Fruit fly (Drosophila melanogaster) whole organism, prepupa: ENCODE measurements around the gene rdgB.

ENCODE experiments used
- CG10631 ChIP-seq: fragments of 200-800 bp; sonication (Bioruptor generic); optimal IDR thresholded peaks from 2 replicates; lab custom pipeline; 2016; ENCODE audit warnings: missing biosample characterization, missing genetic modification characterization
- CG10669 ChIP-seq: fragments of 200-800 bp; sonication (Bioruptor generic); optimal IDR thresholded peaks from 3 replicates; lab custom pipeline; 2018; ENCODE audit warnings: missing biosample characterization, mild to moderate bottlenecking, missing genetic modification characterization, moderate library complexity
- CG11762 ChIP-seq: fragments of 200-800 bp; sonication (Bioruptor generic); optimal IDR thresholded peaks from 3 replicates; lab custom pipeline; 2016; ENCODE audit warnings: missing biosample characterization, missing genetic modification characterization; ENCODE audit not compliant: insufficient read depth
- CG11902 ChIP-seq: fragments of 200-800 bp; sonication (Bioruptor generic); optimal IDR thresholded peaks from 3 replicates; lab custom pipeline; 2016; ENCODE audit warnings: missing biosample characterization, missing genetic modification characterization
- CG15336 ChIP-seq: fragments of 200-800 bp; sonication (Bioruptor generic); IDR thresholded peaks from 2 replicates; pipeline ENCODE4 v1.3.6; 2022; ENCODE audit warnings: missing biosample characterization, missing genetic modification characterization
- CG1621 ChIP-seq: fragments of 200-800 bp; sonication (Bioruptor generic); optimal IDR thresholded peaks from 3 replicates; lab custom pipeline; 2018; ENCODE audit warnings: missing biosample characterization, mild to moderate bottlenecking, missing genetic modification characterization
- CG3032 ChIP-seq: fragments of 200-800 bp; optimal IDR thresholded peaks from 2 replicates; lab custom pipeline; 2019; ENCODE audit warnings: missing biosample characterization, mild to moderate bottlenecking, missing genetic modification characterization, moderate library complexity
- CG31627 ChIP-seq: fragments of 200-800 bp; sonication (Bioruptor generic); optimal IDR thresholded peaks from 3 replicates; lab custom pipeline; 2016; ENCODE audit warnings: missing biosample characterization, missing genetic modification characterization
- CG32006 ChIP-seq: fragments of 200-800 bp; sonication (Bioruptor generic); optimal IDR thresholded peaks from 3 replicates; lab custom pipeline; 2017; ENCODE audit warnings: missing biosample characterization, mild to moderate bottlenecking, missing genetic modification characterization
- CG3919 ChIP-seq: fragments of 200-800 bp; sonication (Bioruptor generic); optimal IDR thresholded peaks from 3 replicates; lab custom pipeline; 2016; ENCODE audit warnings: missing biosample characterization, missing genetic modification characterization
- CG6163 ChIP-seq: fragments of 200-800 bp; sonication (Bioruptor generic); IDR thresholded peaks from 3 replicates; pipeline ENCODE4 v1.3.6; 2022; ENCODE audit warnings: missing biosample characterization, missing genetic modification characterization
- CG6276 ChIP-seq: fragments of 200-800 bp; sonication (Bioruptor generic); optimal IDR thresholded peaks from 2 replicates; lab custom pipeline; 2017; ENCODE audit warnings: missing biosample characterization, mild to moderate bottlenecking, missing genetic modification characterization
- CG6792 ChIP-seq: fragments of 200-800 bp; sonication (Bioruptor generic); optimal IDR thresholded peaks from 3 replicates; lab custom pipeline; 2016; ENCODE audit warnings: missing biosample characterization, missing genetic modification characterization
- CG6808 ChIP-seq: fragments of 200-800 bp; sonication (Bioruptor generic); optimal IDR thresholded peaks from 3 replicates; lab custom pipeline; 2017; ENCODE audit warnings: missing biosample characterization, missing genetic modification characterization, mild to moderate bottlenecking, moderate library complexity, missing genetic modification reagents
- CG6854 ChIP-seq: fragments of 200-800 bp; sonication (Bioruptor generic); optimal IDR thresholded peaks from 2 replicates; lab custom pipeline; 2017; ENCODE audit warnings: missing biosample characterization, mild to moderate bottlenecking, missing genetic modification characterization
- CG7368 ChIP-seq: fragments of 200-800 bp; sonication (Bioruptor generic); optimal IDR thresholded peaks from 3 replicates; lab custom pipeline; 2016; ENCODE audit warnings: missing biosample characterization, missing genetic modification characterization
- CG8119 ChIP-seq: fragments of 200-800 bp; sonication (Bioruptor generic); IDR thresholded peaks from 3 replicates; pipeline ENCODE4 v1.3.6; 2022; ENCODE audit warnings: missing biosample characterization, missing genetic modification characterization
- CG8319 ChIP-seq: fragments of 200-800 bp; sonication (Bioruptor generic); optimal IDR thresholded peaks from 3 replicates; lab custom pipeline; 2016; ENCODE audit warnings: missing biosample characterization, missing genetic modification characterization
- CG8632 ChIP-seq: fragments of 200-800 bp; sonication (Bioruptor generic); optimal IDR thresholded peaks from 3 replicates; lab custom pipeline; 2016; ENCODE audit warnings: missing biosample characterization, missing genetic modification characterization
- CG9139 ChIP-seq: fragments of 200-800 bp; sonication (Bioruptor generic); optimal IDR thresholded peaks from 3 replicates; lab custom pipeline; 2017; ENCODE audit warnings: missing biosample characterization, mild to moderate bottlenecking, missing genetic modification characterization
- Eip75B ChIP-seq: fragments of 200-800 bp; sonication (Bioruptor generic); optimal IDR thresholded peaks from 3 replicates; lab custom pipeline; 2016; ENCODE audit warnings: missing biosample characterization, missing genetic modification characterization
- Eip78C ChIP-seq: fragments of 200-800 bp; sonication (Bioruptor generic); peaks from one replicate; lab custom pipeline; 2016; ENCODE audit warnings: missing biosample characterization, missing genetic modification characterization
- Eip93F ChIP-seq: fragments of 200-800 bp; sonication (Bioruptor generic); optimal IDR thresholded peaks from 2 replicates; lab custom pipeline; 2016; ENCODE audit warnings: missing biosample characterization, mild to moderate bottlenecking, missing genetic modification characterization
- Ets96B ChIP-seq: fragments of 200-800 bp; optimal IDR thresholded peaks from 2 replicates; lab custom pipeline; 2019; ENCODE audit warnings: missing biosample characterization, mild to moderate bottlenecking, missing genetic modification characterization, moderate library complexity
- Hr39 ChIP-seq: fragments of 200-800 bp; sonication (Bioruptor generic); optimal IDR thresholded peaks from 2 replicates; lab custom pipeline; 2016; ENCODE audit warnings: missing biosample characterization, missing genetic modification characterization
- Met ChIP-seq: fragments of 200-800 bp; sonication (Bioruptor generic); optimal IDR thresholded peaks from 3 replicates; lab custom pipeline; 2016; ENCODE audit warnings: missing biosample characterization, missing genetic modification characterization
- OdsH ChIP-seq: fragments of 200-800 bp; sonication (Bioruptor generic); optimal IDR thresholded peaks from 3 replicates; lab custom pipeline; 2016; ENCODE audit warnings: missing biosample characterization, missing genetic modification characterization
- Smox ChIP-seq: fragments of 200-800 bp; sonication (Bioruptor generic); optimal IDR thresholded peaks from 3 replicates; lab custom pipeline; 2016; ENCODE audit warnings: missing biosample characterization, missing genetic modification characterization
- Sox14 ChIP-seq: fragments of 200-800 bp; sonication (Bioruptor generic); optimal IDR thresholded peaks from 3 replicates; lab custom pipeline; 2016; ENCODE audit warnings: missing biosample characterization, missing genetic modification characterization
- Sox15 ChIP-seq: fragments of 200-800 bp; sonication (Bioruptor generic); optimal IDR thresholded peaks from 3 replicates; lab custom pipeline; 2016; ENCODE audit warnings: missing biosample characterization, missing genetic modification characterization
- achi ChIP-seq: fragments of 200-800 bp; sonication (Bioruptor generic); optimal IDR thresholded peaks from 3 replicates; lab custom pipeline; 2016; ENCODE audit warnings: missing biosample characterization, missing genetic modification characterization
- acj6 ChIP-seq: fragments of 200-800 bp; sonication (Bioruptor generic); optimal IDR thresholded peaks from 3 replicates; lab custom pipeline; 2016; ENCODE audit warnings: missing biosample characterization, missing genetic modification characterization
- cyc ChIP-seq: fragments of 200-800 bp; sonication (Bioruptor generic); optimal IDR thresholded peaks from 3 replicates; lab custom pipeline; 2016; ENCODE audit warnings: missing biosample characterization, missing genetic modification characterization
- dsx ChIP-seq: fragments of 200-800 bp; optimal IDR thresholded peaks from 3 replicates; lab custom pipeline; 2019; ENCODE audit warnings: missing biosample characterization, mild to moderate bottlenecking, missing genetic modification characterization, moderate library complexity; ENCODE audit not compliant: poor library complexity, severe bottlenecking
- eg ChIP-seq: fragments of 200-800 bp; sonication (Bioruptor generic); IDR thresholded peaks from 3 replicates; pipeline ENCODE4 v1.3.6; 2022; ENCODE audit warnings: missing biosample characterization, missing genetic modification characterization
- esn ChIP-seq: fragments of 200-800 bp; sonication (Bioruptor generic); optimal IDR thresholded peaks from 2 replicates; lab custom pipeline; 2016; ENCODE audit warnings: missing biosample characterization, mild to moderate bottlenecking, missing genetic modification characterization, moderate library complexity
- fkh ChIP-seq: fragments of 200-800 bp; sonication (Bioruptor generic); optimal IDR thresholded peaks from 3 replicates; lab custom pipeline; 2017; ENCODE audit warnings: missing biosample characterization, mild to moderate bottlenecking, missing genetic modification characterization, moderate library complexity
- net ChIP-seq: fragments of 200-800 bp; sonication (Bioruptor generic); optimal IDR thresholded peaks from 3 replicates; lab custom pipeline; 2016; ENCODE audit warnings: missing biosample characterization, missing genetic modification characterization
- pdm3 ChIP-seq: fragments of 200-800 bp; sonication (Bioruptor generic); optimal IDR thresholded peaks from 3 replicates; lab custom pipeline; 2016; ENCODE audit warnings: missing biosample characterization, missing genetic modification characterization
- salr ChIP-seq, 2 experiments: fragments of 200-800 bp; sonication (Bioruptor generic); optimal IDR thresholded peaks; 3 replicates each; lab custom pipeline; 2016 to 2018; ENCODE audit warnings: missing biosample characterization in 2 of 2, missing genetic modification characterization in 2 of 2, mild to moderate bottlenecking in 1 of 2
- spab ChIP-seq: fragments of 200-800 bp; sonication (Bioruptor generic); optimal IDR thresholded peaks from 2 replicates; lab custom pipeline; 2017; ENCODE audit warnings: missing biosample characterization, mild to moderate bottlenecking, missing genetic modification characterization, missing genetic modification reagents
- ss ChIP-seq, 2 experiments: fragments of 200-800 bp; sonication (Bioruptor generic); optimal IDR thresholded peaks; 2 replicates in 1 of 2; 3 replicates in 1 of 2; lab custom pipeline; 2017 to 2018; ENCODE audit warnings: mild to moderate bottlenecking in 2 of 2, missing biosample characterization in 2 of 2, missing genetic modification characterization in 2 of 2, moderate library complexity in 1 of 2
- svp ChIP-seq: fragments of 200-800 bp; sonication (Bioruptor generic); peaks from one replicate; lab custom pipeline; 2016; ENCODE audit warnings: missing biosample characterization, missing genetic modification characterization
- topi ChIP-seq: fragments of 200-800 bp; sonication (Bioruptor generic); optimal IDR thresholded peaks from 3 replicates; lab custom pipeline; 2016; ENCODE audit warnings: missing biosample characterization, missing genetic modification characterization
- vri ChIP-seq: fragments of 200-800 bp; sonication (Bioruptor generic); optimal IDR thresholded peaks from 3 replicates; lab custom pipeline; 2016; ENCODE audit warnings: missing biosample characterization, mild to moderate bottlenecking, missing genetic modification characterization

rdgB gene

dm6 chrX:13783534-13783949 is 21.0 kb downstream of the rdgB start, which contains the start of gene inaE (continued):
- TF ChIP-seq Ets96B (no peak), CG3919 (peak; percentile 17), CG9139 (GFP tag; lab: Kevin White, UChicago) (no peak), salr (GFP tag; optimal IDR thresholded peaks at IDR 0.05; lab: Kevin White, UChicago) (no peak), CG8632 (GFP tag; lab: Kevin White, UChicago) (no peak), ss (GFP tag; optimal IDR thresholded peaks at IDR 0.05; lab: Kevin White, UChicago) (peak in 1 of 2 experiments; percentile 23), eg (GFP tag; lab: Robert Waterston, UW) (peak; percentile 47; the same call in 2 of the 3 replicates), CG7368 (GFP tag; lab: Kevin White, UChicago) (no peak), CG8319 (GFP tag; lab: Kevin White, UChicago) (no peak), esn (GFP tag; lab: Kevin White, UChicago) (peak; percentile 10), Met (no peak), achi (GFP tag; lab: Kevin White, UChicago) (no peak), CG11762 (no peak), OdsH (GFP tag; lab: Kevin White, UChicago) (no peak), dsx (peak; percentile 29), Sox15 (GFP tag; lab: Kevin White, UChicago) (no peak), Hr39 (GFP tag; lab: Kevin White, UChicago) (no peak), net (GFP tag; lab: Kevin White, UChicago) (peak; percentile 9)

- TF ChIP-seq CG1621 (tag; lab: Kevin White, UChicago), result peak; percentile 0
- peak; percentile 89 for TF ChIP-seq CG32006
- TF ChIP-seq CG6808, result peak; percentile 23
- TF ChIP-seq Sox14 (GFP tag; lab: Kevin White, UChicago), result peak; percentile 32
- peak; percentile 5 for TF ChIP-seq CG11902 (GFP tag; lab: Kevin White, UChicago)
- peak; percentile 38 for TF ChIP-seq achi (GFP tag; lab: Kevin White, UChicago)
- TF ChIP-seq cyc, result peak; percentile 13
- peak; percentile 57 for TF ChIP-seq acj6 (GFP tag; lab: Kevin White, UChicago)
- TF ChIP-seq OdsH (GFP tag; lab: Kevin White, UChicago), result peak; percentile 66
- peak; percentile 62 for TF ChIP-seq Eip75B
- peak; percentile 77 for TF ChIP-seq CG15336 (GFP tag; lab: Robert Waterston, UW)
- peak; percentile 72 for TF ChIP-seq CG8119 (GFP tag; lab: Robert Waterston, UW)
- no peak for TF ChIP-seq spab (GFP tag; lab: Kevin White, UChicago)
- no peak for TF ChIP-seq CG6854
- TF ChIP-seq Smox (GFP tag; lab: Kevin White, UChicago), result peak; percentile 27
- TF ChIP-seq net (GFP tag; lab: Kevin White, UChicago), result peak; percentile 69
- TF ChIP-seq salr (GFP tag; optimal IDR thresholded peaks at IDR 0.05; lab: Kevin White, UChicago), result peak in 1 of 2 experiments; percentile 16
- peak; percentile 27 for TF ChIP-seq CG6792 (GFP tag; lab: Kevin White, UChicago)
- TF ChIP-seq CG6276, result peak; percentile 68
- peak; percentile 33 for TF ChIP-seq CG10669 (GFP tag; lab: Kevin White, UChicago)
- no peak for TF ChIP-seq CG6163
- no peak for TF ChIP-seq vri (GFP tag; lab: Kevin White, UChicago)
- peak; percentile 3 for TF ChIP-seq CG7368 (GFP tag; lab: Kevin White, UChicago)
- TF ChIP-seq CG11762, result no peak
- peak; percentile 31 for TF ChIP-seq esn (GFP tag; lab: Kevin White, UChicago)
- TF ChIP-seq Hr39 (GFP tag; lab: Kevin White, UChicago), result peak; percentile 38
- no peak for TF ChIP-seq CG8632 (GFP tag; lab: Kevin White, UChicago)
- no peak for TF ChIP-seq Sox15 (GFP tag; lab: Kevin White, UChicago)
- TF ChIP-seq svp, result peak; percentile 49
- TF ChIP-seq Met, result peak; percentile 56
- TF ChIP-seq ss (GFP tag; optimal IDR thresholded peaks at IDR 0.05; lab: Kevin White, UChicago), result peak; percentile 19 to 23
- TF ChIP-seq topi (GFP tag; lab: Kevin White, UChicago), result peak; percentile 27
- no peak for TF ChIP-seq fkh
- TF ChIP-seq CG3032 (tag; lab: Kevin White, UChicago), result peak; percentile 43
- peak; percentile 66 for TF ChIP-seq pdm3 (GFP tag; lab: Kevin White, UChicago)
- no peak for TF ChIP-seq Eip93F (GFP tag; lab: Kevin White, UChicago)
- TF ChIP-seq Eip78C (GFP tag; lab: Kevin White, UChicago), result peak; percentile 88
- TF ChIP-seq CG8319 (GFP tag; lab: Kevin White, UChicago), result no peak
- peak; percentile 16 for TF ChIP-seq CG10631 (GFP tag; lab: Kevin White, UChicago)
- peak; percentile 32 for TF ChIP-seq CG31627
- no peak for TF ChIP-seq CG9139 (GFP tag; lab: Kevin White, UChicago)
Observed at dm6 chrX:13783958-13784907, 21.7 kb downstream of the rdgB start.
